Worm (Caenorhabditis elegans) whole organism, late embryonic: Measurements from ENCODE around the gene Y46C8AL.11.

Experiments
- che-1 ChIP-seq: sonication (generic microtip); optimal IDR thresholded peaks from 2 replicates; lab custom pipeline; 2016; ENCODE audit warnings: mild to moderate bottlenecking, missing genetic modification characterization, missing compliant biosample characterization
- hlh-8 ChIP-seq: sonication (generic microtip); optimal IDR thresholded peaks from 2 replicates; lab custom pipeline; 2016; ENCODE audit warnings: missing genotype, missing genetic modification characterization, missing compliant biosample characterization

- TF ChIP-seq che-1 (tag; lab: Kevin White, UChicago) (no peak), hlh-8 (no peak)
Observed at ce11 chrIV:3943003-3943402, at the start of gene Y46C8AL.11.
